Worm (Caenorhabditis elegans) whole organism, L2 larva: ENCODE data around the gene F55C9.6.
"Not testable (repeated sequence)": the region's sequence is repeated elsewhere in the genome, so short reads cannot be mapped to it uniquely, and the experiment has no call there.

Experiments
- C34F6.9 ChIP-seq: fragments of 150-350 bp; optimal IDR thresholded peaks from 2 replicates; lab custom pipeline; 2014; ENCODE audit warnings: missing biosample characterization, missing genetic modification characterization
- F13H6.1 ChIP-seq: sonication (generic microtip); optimal IDR thresholded peaks from 2 replicates; lab custom pipeline; 2016; ENCODE audit warnings: missing genetic modification characterization, missing compliant biosample characterization
- ZK546.5 ChIP-seq: sonication (generic microtip); optimal IDR thresholded peaks from 2 replicates; lab custom pipeline; 2017; ENCODE audit warnings: missing biosample characterization, missing genetic modification characterization
- egl-27 ChIP-seq: sonication (generic microtip); optimal IDR thresholded peaks from 3 replicates; lab custom pipeline; 2017; ENCODE audit warnings: missing biosample characterization, missing genetic modification reagents, missing genetic modification characterization
- elt-3 ChIP-seq: sonication (generic microtip); optimal IDR thresholded peaks from 2 replicates; lab custom pipeline; 2017; ENCODE audit warnings: missing biosample characterization, missing genetic modification characterization
- lsy-2 ChIP-seq, 2 experiments: fragments of 150-350 bp in 1 of 2; sonication (generic microtip) in 1 of 2; optimal IDR thresholded peaks; 2 replicates each; lab custom pipeline; 2014 to 2017; ENCODE audit warnings: missing biosample characterization in 2 of 2, missing genetic modification characterization in 2 of 2
- mbf-1 ChIP-seq: sonication (generic microtip); optimal IDR thresholded peaks from 2 replicates; lab custom pipeline; 2017; ENCODE audit warnings: missing biosample characterization, missing genetic modification characterization
- mdl-1 ChIP-seq, 2 experiments: fragments of 150-350 bp in 1 of 2; sonication (generic microtip) in 1 of 2; optimal IDR thresholded peaks; 2 replicates each; lab custom pipeline; 2017; ENCODE audit warnings: missing biosample characterization in 2 of 2, missing genetic modification characterization in 2 of 2
- nhr-12 ChIP-seq: fragments of 150-350 bp; optimal IDR thresholded peaks from 2 replicates; lab custom pipeline; 2014; ENCODE audit warnings: missing biosample characterization, missing genetic modification characterization
- nhr-237 ChIP-seq: fragments of 150-350 bp; optimal IDR thresholded peaks from 2 replicates; lab custom pipeline; 2014; ENCODE audit warnings: missing biosample characterization, missing genetic modification characterization
- nhr-77 ChIP-seq: fragments of 150-350 bp; optimal IDR thresholded peaks from 2 replicates; lab custom pipeline; 2014; ENCODE audit warnings: missing biosample characterization, missing genetic modification characterization
- skn-1 ChIP-seq: sonication (generic microtip); optimal IDR thresholded peaks from 2 replicates; lab custom pipeline; 2017; ENCODE audit warnings: missing biosample characterization, missing genetic modification characterization
- zag-1 ChIP-seq: fragments of 150-350 bp; optimal IDR thresholded peaks from 2 replicates; lab custom pipeline; 2014; ENCODE audit warnings: missing biosample characterization, missing genetic modification characterization
- ztf-4 ChIP-seq: fragments of 150-350 bp; optimal IDR thresholded peaks from 2 replicates; lab custom pipeline; 2014; ENCODE audit warnings: missing biosample characterization, missing genetic modification characterization

DNA sequence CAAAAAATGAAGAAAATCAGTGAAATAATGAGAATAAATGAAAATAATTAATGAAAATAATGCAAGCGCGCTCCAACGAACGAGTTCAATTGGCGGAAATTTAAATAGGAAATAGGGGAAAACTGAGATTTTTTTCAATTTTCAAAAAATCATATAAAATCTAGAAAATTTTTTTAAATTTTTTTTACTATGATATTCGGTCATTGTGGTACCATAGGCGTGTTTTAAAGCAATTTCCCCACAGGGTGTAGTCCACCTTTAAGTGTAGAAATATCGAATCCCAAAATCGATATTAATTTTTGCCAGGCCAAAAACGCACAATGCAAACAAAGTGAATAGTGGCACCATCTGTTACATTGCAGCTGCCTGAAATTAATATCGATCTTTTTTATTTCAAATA is 32.5 kb downstream of the F55C9.6 start, which contains the start of gene F21D9.1:
- TF ChIP-seq nhr-237 (tag; lab: Kevin White, UChicago); egl-27 (tag; lab: Kevin White, UChicago); ztf-4; nhr-77 (tag; lab: Kevin White, UChicago); F13H6.1; mbf-1 (tag; lab: Kevin White, UChicago); lsy-2 (tag; optimal IDR thresholded peaks at IDR 0.05; lab: Kevin White, UChicago); zag-1 (tag; lab: Kevin White, UChicago); mdl-1 (tag; optimal IDR thresholded peaks at IDR 0.05; lab: Kevin White, UChicago); nhr-12 (tag; lab: Kevin White, UChicago); ZK546.5; elt-3; skn-1; C34F6.9 (tag; lab: Kevin White, UChicago): not testable (repeated sequence)
